Fruit fly (Drosophila melanogaster) whole organism, embryonic: Measurements from ENCODE around the gene Ppcs.

Experiments
- Abd-B ChIP-seq: fragments of 200-800 bp; sonication (Bioruptor generic); optimal IDR thresholded peaks from 2 replicates; lab custom pipeline; 2018; ENCODE audit warnings: missing biosample characterization, mild to moderate bottlenecking, missing genetic modification characterization, moderate library complexity
- Ada2b ChIP-seq: fragments of 200-800 bp; sonication (Bioruptor generic); IDR thresholded peaks from 2 replicates; pipeline ENCODE4 v1.3.6; 2022; ENCODE audit warnings: missing biosample characterization, missing genetic modification characterization
- Aef1 ChIP-seq: fragments of 200-800 bp; sonication (Bioruptor generic); IDR thresholded peaks from 3 replicates; pipeline ENCODE4 v1.3.6; 2022; ENCODE audit warnings: missing biosample characterization, missing genetic modification characterization
- Awh ChIP-seq: fragments of 200-800 bp; sonication (Bioruptor generic); IDR thresholded peaks from 2 replicates; pipeline ENCODE4, ENCODE4 v1.3.6; 2022; ENCODE audit warnings: missing biosample characterization, missing genetic modification characterization
- CG10959 ChIP-seq: fragments of 200-800 bp; sonication (Bioruptor generic); IDR thresholded peaks from 2 replicates; pipeline ENCODE4 v1.3.6; 2022; ENCODE audit warnings: missing biosample characterization, missing genetic modification characterization
- CG12659 ChIP-seq: fragments of 200-800 bp; sonication (Bioruptor generic); optimal IDR thresholded peaks from 3 replicates; lab custom pipeline; 2017; ENCODE audit warnings: mild to moderate bottlenecking, missing biosample characterization, missing genetic modification reagents, missing genetic modification characterization
- CG13624 ChIP-seq: fragments of 200-800 bp; sonication (Bioruptor generic); optimal IDR thresholded peaks from 2 replicates; lab custom pipeline; 2016; ENCODE audit warnings: missing biosample characterization, missing genetic modification characterization
- CG14710 ChIP-seq: fragments of 200-800 bp; sonication (Bioruptor generic); optimal IDR thresholded peaks from 3 replicates; lab custom pipeline; 2019; ENCODE audit warnings: missing biosample characterization, mild to moderate bottlenecking, missing genetic modification characterization, moderate library complexity
- CG15696 ChIP-seq: fragments of 200-800 bp; sonication (Bioruptor generic); optimal IDR thresholded peaks from 2 replicates; lab custom pipeline; 2019; ENCODE audit warnings: missing biosample characterization, mild to moderate bottlenecking, missing genetic modification characterization, moderate library complexity
- CG16863 ChIP-seq: fragments of 200-800 bp; sonication (Bioruptor generic); optimal IDR thresholded peaks from 3 replicates; lab custom pipeline; 2016; ENCODE audit warnings: missing biosample characterization, missing genetic modification characterization
- CG17186 ChIP-seq: fragments of 200-800 bp; sonication (Bioruptor generic); optimal IDR thresholded peaks from 3 replicates; lab custom pipeline; 2017; ENCODE audit warnings: missing biosample characterization, missing genetic modification reagents, missing genetic modification characterization
- CG3995 ChIP-seq: fragments of 200-800 bp; sonication (Bioruptor generic); optimal IDR thresholded peaks from 3 replicates; lab custom pipeline; 2016; ENCODE audit warnings: missing biosample characterization, missing genetic modification characterization
- CG43689 ChIP-seq: fragments of 200-800 bp; sonication (Bioruptor generic); IDR thresholded peaks from 2 replicates; pipeline ENCODE4 v1.3.6; 2022; ENCODE audit warnings: missing biosample characterization, missing genetic modification characterization
- CG4820 ChIP-seq: fragments of 200-800 bp; sonication (Bioruptor generic); optimal IDR thresholded peaks from 3 replicates; lab custom pipeline; 2016; ENCODE audit warnings: missing biosample characterization, missing genetic modification characterization
- CG6175 ChIP-seq: fragments of 200-800 bp; sonication (Bioruptor generic); IDR thresholded peaks from 3 replicates; pipeline ENCODE4 v1.3.6; 2022; ENCODE audit warnings: missing biosample characterization, missing genetic modification characterization
- CG8290 ChIP-seq, 3 experiments: fragments of 200-800 bp; sonication (Bioruptor generic); optimal IDR thresholded peaks; 2 replicates each; lab custom pipeline; 2016 to 2019; ENCODE audit warnings: missing biosample characterization in 3 of 3, missing genetic modification characterization in 3 of 3, mild to moderate bottlenecking in 2 of 3, moderate library complexity in 1 of 3
- CG9876 ChIP-seq: fragments of 200-800 bp; sonication (Bioruptor generic); optimal IDR thresholded peaks from 2 replicates; lab custom pipeline; 2016; ENCODE audit warnings: missing biosample characterization, missing genetic modification characterization
- Eip74EF ChIP-seq, 2 experiments: fragments of 200-800 bp in 1 of 2; fragments of >200 bp in 1 of 2; sonication (Bioruptor generic) in 1 of 2; optimal IDR thresholded peaks; 2 replicates each; lab custom pipeline; 2017 to 2019; ENCODE audit warnings: missing biosample characterization in 2 of 2, missing genetic modification characterization in 2 of 2, mild to moderate bottlenecking in 1 of 2, moderate library complexity in 1 of 2
- HHEX ChIP-seq: fragments of 200-800 bp; sonication (Bioruptor generic); optimal IDR thresholded peaks from 3 replicates; lab custom pipeline; 2017; ENCODE audit warnings: missing biosample characterization, mild to moderate bottlenecking, missing genetic modification characterization, missing genetic modification reagents
- HLHmδ ChIP-seq: fragments of 200-800 bp; sonication (Bioruptor generic); optimal IDR thresholded peaks from 2 replicates; lab custom pipeline; 2018; ENCODE audit warnings: missing biosample characterization, mild to moderate bottlenecking, missing genetic modification characterization, moderate library complexity
- Hand ChIP-seq: fragments of 200-800 bp; sonication (Bioruptor generic); optimal IDR thresholded peaks from 2 replicates; lab custom pipeline; 2017; ENCODE audit warnings: mild to moderate bottlenecking, missing biosample characterization, missing genetic modification reagents, missing genetic modification characterization
- Lhr ChIP-seq: fragments of 200-800 bp; sonication (Bioruptor generic); optimal IDR thresholded peaks from 3 replicates; lab custom pipeline; 2017; ENCODE audit warnings: mild to moderate bottlenecking, missing biosample characterization, missing genetic modification reagents, missing genetic modification characterization
- Max ChIP-seq: fragments of 200-800 bp; sonication (Bioruptor generic); optimal IDR thresholded peaks from 2 replicates; lab custom pipeline; 2016; ENCODE audit warnings: missing biosample characterization, mild to moderate bottlenecking, missing genetic modification characterization
- Meics ChIP-seq: fragments of 200-800 bp; sonication (Bioruptor generic); optimal IDR thresholded peaks from 2 replicates; lab custom pipeline; 2017; ENCODE audit warnings: missing biosample characterization, mild to moderate bottlenecking, missing genetic modification characterization
- Rfx ChIP-seq: fragments of 200-800 bp; sonication (Bioruptor generic); IDR thresholded peaks from 2 replicates; pipeline ENCODE4 v1.3.6; 2022; ENCODE audit warnings: missing biosample characterization, missing genetic modification characterization
- Rx ChIP-seq: fragments of 200-800 bp; sonication (Bioruptor generic); IDR thresholded peaks from 2 replicates; pipeline ENCODE4 v1.3.6; 2022; ENCODE audit warnings: missing biosample characterization, missing genetic modification characterization
- Sry-δ ChIP-seq: fragments of 200-800 bp; sonication (Bioruptor generic); optimal IDR thresholded peaks from 2 replicates; lab custom pipeline; 2016; ENCODE audit warnings: missing biosample characterization, missing genetic modification characterization
- Ssrp ChIP-seq: fragments of 200-800 bp; sonication (Bioruptor generic); optimal IDR thresholded peaks from 2 replicates; lab custom pipeline; 2018; ENCODE audit warnings: missing biosample characterization, mild to moderate bottlenecking, missing genetic modification characterization, moderate library complexity
- Trl ChIP-seq, 3 experiments: fragments of >200 bp in 2 of 3; fragments of 200-800 bp in 1 of 3; sonication (Bioruptor generic) in 1 of 3; optimal IDR thresholded peaks; 2 replicates in 1 of 3; 3 replicates in 2 of 3; lab custom pipeline; 2016 to 2017; ENCODE audit warnings: missing biosample characterization in 1 of 3, missing genetic modification characterization in 1 of 3
- bab2 ChIP-seq: fragments of 200-800 bp; sonication (Bioruptor generic); optimal IDR thresholded peaks from 2 replicates; lab custom pipeline; 2016; ENCODE audit warnings: missing biosample characterization, missing genetic modification characterization
- cas ChIP-seq: fragments of 200-800 bp; sonication (Bioruptor generic); IDR thresholded peaks from 2 replicates; pipeline ENCODE4 v1.3.6; 2022; ENCODE audit warnings: missing biosample characterization, missing genetic modification characterization
- caup ChIP-seq: fragments of 200-800 bp; sonication (Bioruptor generic); optimal IDR thresholded peaks from 3 replicates; lab custom pipeline; 2017; ENCODE audit warnings: missing biosample characterization, mild to moderate bottlenecking, missing genetic modification characterization, moderate library complexity; ENCODE audit not compliant: severe bottlenecking
- ci ChIP-seq: fragments of 200-800 bp; sonication (Bioruptor generic); IDR thresholded peaks from 3 replicates; pipeline ENCODE4 v1.3.6; 2022; ENCODE audit warnings: missing biosample characterization, missing genetic modification characterization
- dati ChIP-seq: fragments of 200-800 bp; sonication (Bioruptor generic); IDR thresholded peaks from 2 replicates; pipeline ENCODE4 v1.3.6; 2022; ENCODE audit warnings: missing biosample characterization, missing genetic modification characterization
- dimm ChIP-seq: fragments of 200-800 bp; sonication (Bioruptor generic); IDR thresholded peaks from 2 replicates; pipeline ENCODE4 v1.3.6; 2022; ENCODE audit warnings: missing biosample characterization, missing genetic modification characterization
- dmrt99B ChIP-seq: fragments of 200-800 bp; sonication (Bioruptor generic); optimal IDR thresholded peaks from 2 replicates; lab custom pipeline; 2018; ENCODE audit warnings: missing biosample characterization, mild to moderate bottlenecking, missing genetic modification characterization, moderate library complexity
- fd102C ChIP-seq: fragments of 200-800 bp; sonication (Bioruptor generic); optimal IDR thresholded peaks from 2 replicates; lab custom pipeline; 2018; ENCODE audit warnings: missing biosample characterization, mild to moderate bottlenecking, missing genetic modification characterization, moderate library complexity
- gcm2 ChIP-seq: fragments of 200-800 bp; sonication (Bioruptor generic); optimal IDR thresholded peaks from 2 replicates; lab custom pipeline; 2016; ENCODE audit warnings: missing biosample characterization, missing genetic modification characterization
- grau ChIP-seq: fragments of 200-800 bp; optimal IDR thresholded peaks from 3 replicates; lab custom pipeline; 2019; ENCODE audit warnings: missing biosample characterization, mild to moderate bottlenecking, missing genetic modification characterization, moderate library complexity
- h ChIP-seq: fragments of >200 bp; optimal IDR thresholded peaks from 2 replicates; lab custom pipeline; 2017
- ind ChIP-seq: fragments of 200-800 bp; sonication (Bioruptor generic); optimal IDR thresholded peaks from 3 replicates; lab custom pipeline; 2016; ENCODE audit warnings: missing biosample characterization, missing genetic modification characterization
- jumu ChIP-seq: fragments of 200-800 bp; sonication (Bioruptor generic); optimal IDR thresholded peaks from 3 replicates; lab custom pipeline; 2016; ENCODE audit warnings: missing biosample characterization, missing genetic modification characterization
- oc ChIP-seq: fragments of 200-800 bp; sonication (Bioruptor generic); optimal IDR thresholded peaks from 2 replicates; lab custom pipeline; 2018; ENCODE audit warnings: missing biosample characterization, mild to moderate bottlenecking, missing genetic modification characterization, moderate library complexity
- otp ChIP-seq: fragments of 200-800 bp; sonication (Bioruptor generic); IDR thresholded peaks from 3 replicates; pipeline ENCODE4, ENCODE4 v1.3.6; 2022; ENCODE audit warnings: missing biosample characterization, missing genetic modification characterization
- psq ChIP-seq: fragments of 200-800 bp; sonication (Bioruptor generic); optimal IDR thresholded peaks from 2 replicates; lab custom pipeline; 2017; ENCODE audit warnings: missing biosample characterization, missing genetic modification characterization
- row ChIP-seq: fragments of 200-800 bp; sonication (Bioruptor generic); IDR thresholded peaks from 3 replicates; pipeline ENCODE4 v1.3.6; 2022; ENCODE audit warnings: missing biosample characterization, missing genetic modification characterization
- salm ChIP-seq: fragments of 200-800 bp; sonication (Bioruptor generic); optimal IDR thresholded peaks from 2 replicates; lab custom pipeline; 2018; ENCODE audit warnings: missing biosample characterization, mild to moderate bottlenecking, missing genetic modification characterization
- stc ChIP-seq: fragments of 200-800 bp; sonication (Bioruptor generic); IDR thresholded peaks from 2 replicates; pipeline ENCODE4 v1.3.6; 2022; ENCODE audit warnings: missing biosample characterization, missing genetic modification characterization
- tna ChIP-seq: fragments of 200-800 bp; sonication (Bioruptor generic); IDR thresholded peaks from 2 replicates; pipeline ENCODE4 v1.3.6; 2022; ENCODE audit warnings: missing biosample characterization, missing genetic modification characterization; ENCODE audit not compliant: partially characterized antibody
- trh ChIP-seq: fragments of 200-800 bp; sonication (Bioruptor generic); optimal IDR thresholded peaks from 2 replicates; lab custom pipeline; 2016; ENCODE audit warnings: missing biosample characterization, missing genetic modification characterization
- wdn ChIP-seq: fragments of 200-800 bp; sonication (Bioruptor generic); IDR thresholded peaks from 2 replicates; pipeline ENCODE4 v1.3.6; 2022; ENCODE audit warnings: missing biosample characterization, missing genetic modification characterization

The Ppcs gene

dm6 chr3R:19105821-19106220 lies 41.9 kb downstream of the Ppcs start (continued):
- TF ChIP-seq wdn (GFP tag; lab: Robert Waterston, UW), result no peak
- no peak for TF ChIP-seq gcm2 (GFP tag; lab: Kevin White, UChicago)
- TF ChIP-seq row, result peak; percentile 41; the same call in 2 of the 3 replicates
- no peak for TF ChIP-seq bab2 (GFP tag; lab: Kevin White, UChicago)
- peak; percentile 27 for TF ChIP-seq CG4820 (GFP tag; lab: Kevin White, UChicago)
- no peak for TF ChIP-seq Abd-B (GFP tag; lab: Kevin White, UChicago)
- TF ChIP-seq CG10959 (GFP tag; lab: Robert Waterston, UW), result 0 out of 2 replicates have a peak, but pooled peaks have one; percentile 21
- no peak for TF ChIP-seq trh (GFP tag; lab: Kevin White, UChicago)
- TF ChIP-seq CG8290 (GFP tag; optimal IDR thresholded peaks at IDR 0.05; lab: Kevin White, UChicago), result no peak
- no peak for TF ChIP-seq CG8290 (tag; optimal IDR thresholded peaks at IDR 0.05; lab: Kevin White, UChicago)
- TF ChIP-seq CG17186 (GFP tag; lab: Kevin White, UChicago), result no peak
- no peak for TF ChIP-seq HHEX (GFP tag; lab: Kevin White, UChicago)
- no peak for TF ChIP-seq CG15696
- TF ChIP-seq Meics (GFP tag; lab: Kevin White, UChicago), result no peak
- TF ChIP-seq CG14710 (tag; lab: Kevin White, UChicago), result peak; percentile 47
- TF ChIP-seq CG43689, result no peak
- no peak for TF ChIP-seq CG3995 (GFP tag; lab: Kevin White, UChicago)
- TF ChIP-seq psq (GFP tag; lab: Kevin White, UChicago), result no peak
- TF ChIP-seq ind (GFP tag; lab: Kevin White, UChicago), result no peak
- TF ChIP-seq stc (GFP tag; lab: Robert Waterston, UW), result peak; percentile 19; the same call in 1 of the 2 replicates
- TF ChIP-seq Lhr, result no peak
- TF ChIP-seq Rx, result no peak
- no peak for TF ChIP-seq salm (tag; lab: Kevin White, UChicago)
- TF ChIP-seq Ssrp (tag; lab: Kevin White, UChicago), result peak; percentile 58
- no peak for TF ChIP-seq Aef1 (GFP tag; lab: Robert Waterston, UW)
- no peak for TF ChIP-seq Trl (optimal IDR thresholded peaks at IDR 0.05; lab: Kevin White, UChicago)
- no peak for TF ChIP-seq Trl (GFP tag; optimal IDR thresholded peaks at IDR 0.05; lab: Kevin White, UChicago)
- TF ChIP-seq Rfx (GFP tag; lab: Robert Waterston, UW), result no peak
- TF ChIP-seq dimm, result no peak
- no peak for TF ChIP-seq Ada2b
- TF ChIP-seq Hand (GFP tag; lab: Kevin White, UChicago), result no peak
- no peak for TF ChIP-seq HLHmδ (GFP tag; lab: Kevin White, UChicago)
- peak; percentile 3 for TF ChIP-seq oc (tag; lab: Kevin White, UChicago)
- no peak for TF ChIP-seq CG13624 (GFP tag; lab: Kevin White, UChicago)
- no peak for TF ChIP-seq Awh (GFP tag; lab: Robert Waterston, UW)
- no peak for TF ChIP-seq cas (GFP tag; lab: Robert Waterston, UW)
- no peak for TF ChIP-seq Max (GFP tag; lab: Kevin White, UChicago)
- no peak for TF ChIP-seq caup (GFP tag; lab: Kevin White, UChicago)
- TF ChIP-seq Sry-δ (GFP tag; lab: Kevin White, UChicago), result peak; percentile 3
- TF ChIP-seq h (lab: Kevin White, UChicago), result no peak
- peak; percentile 76 for TF ChIP-seq dmrt99B (tag; lab: Kevin White, UChicago)
- TF ChIP-seq grau (tag; lab: Kevin White, UChicago), result peak; percentile 27
- no peak for TF ChIP-seq tna (GFP tag; lab: Robert Waterston, UW)
- no peak for TF ChIP-seq fd102C (GFP tag; lab: Kevin White, UChicago)
- TF ChIP-seq ci, result peak; percentile 57; the same call in 1 of the 3 replicates
- TF ChIP-seq Eip74EF (GFP tag; optimal IDR thresholded peaks at IDR 0.05; lab: Kevin White, UChicago), result no peak
- peak; percentile 9 for TF ChIP-seq CG12659 (GFP tag; lab: Kevin White, UChicago)
- no peak for TF ChIP-seq CG9876 (GFP tag; lab: Kevin White, UChicago)
- no peak for TF ChIP-seq CG6175
- peak; percentile 18 for TF ChIP-seq CG16863 (GFP tag; lab: Kevin White, UChicago)
- TF ChIP-seq otp, result peak; percentile 54; the same call in 1 of the 3 replicates
- no peak for TF ChIP-seq dati (GFP tag; lab: Robert Waterston, UW)
- no peak for TF ChIP-seq jumu
